Worm (Caenorhabditis elegans): Measurements from ENCODE around the gene vab-3.

DNA sequence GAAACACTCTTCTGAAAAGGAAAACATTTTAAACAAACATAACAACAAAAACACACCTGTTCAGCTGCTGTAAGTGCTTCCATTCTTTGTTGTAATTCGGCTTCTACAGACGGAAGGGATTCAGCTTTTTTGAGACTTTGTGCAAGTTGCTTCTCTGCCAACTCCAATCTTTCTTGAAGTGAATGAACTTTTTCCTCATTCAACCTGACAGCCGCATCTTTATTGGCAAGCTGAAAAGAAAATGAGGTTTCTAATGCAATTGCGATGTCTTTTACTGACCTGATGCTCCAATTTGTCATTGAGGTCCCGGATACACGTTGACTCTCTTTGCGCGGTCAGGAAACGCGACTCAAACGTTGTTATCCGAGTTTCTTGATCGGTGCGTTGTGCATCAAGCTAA lies 53.4 kb downstream of the vab-3 start:
- TF ChIP-seq mxl-1 (tag; optimal IDR thresholded peaks at IDR 0.05) = no peak
- no peak for TF ChIP-seq F37B4.10 (GFP tag; IDR thresholded peaks at IDR 0.05)
- no peak for TF ChIP-seq ceh-27 (GFP tag; optimal IDR thresholded peaks at IDR 0.05)
- TF ChIP-seq mel-28 (tag; optimal IDR thresholded peaks at IDR 0.05; ENCODE audit: borderline replicate concordance) = no peak
- no peak for TF ChIP-seq unc-62 (GFP tag; optimal IDR thresholded peaks at IDR 0.05)
- TF ChIP-seq attf-5 (GFP tag; optimal IDR thresholded peaks at IDR 0.05) = no peak
- TF ChIP-seq him-1 (tag; optimal IDR thresholded peaks at IDR 0.05) = no peak
- no peak for TF ChIP-seq snpc-3.4 (tag; optimal IDR thresholded peaks at IDR 0.05)
- TF ChIP-seq aptf-2 (GFP tag; conservative IDR thresholded peaks at IDR 0.05) = no peak
- TF ChIP-seq hrde-1 (tag; optimal IDR thresholded peaks at IDR 0.05; ENCODE audit: borderline replicate concordance) = no peak
- no peak for TF ChIP-seq nhr-80 (tag; optimal IDR thresholded peaks at IDR 0.05)

Measured in whole organism, young adult.